Fruit fly (Drosophila melanogaster): ENCODE data around the gene CG13358.

DNA sequence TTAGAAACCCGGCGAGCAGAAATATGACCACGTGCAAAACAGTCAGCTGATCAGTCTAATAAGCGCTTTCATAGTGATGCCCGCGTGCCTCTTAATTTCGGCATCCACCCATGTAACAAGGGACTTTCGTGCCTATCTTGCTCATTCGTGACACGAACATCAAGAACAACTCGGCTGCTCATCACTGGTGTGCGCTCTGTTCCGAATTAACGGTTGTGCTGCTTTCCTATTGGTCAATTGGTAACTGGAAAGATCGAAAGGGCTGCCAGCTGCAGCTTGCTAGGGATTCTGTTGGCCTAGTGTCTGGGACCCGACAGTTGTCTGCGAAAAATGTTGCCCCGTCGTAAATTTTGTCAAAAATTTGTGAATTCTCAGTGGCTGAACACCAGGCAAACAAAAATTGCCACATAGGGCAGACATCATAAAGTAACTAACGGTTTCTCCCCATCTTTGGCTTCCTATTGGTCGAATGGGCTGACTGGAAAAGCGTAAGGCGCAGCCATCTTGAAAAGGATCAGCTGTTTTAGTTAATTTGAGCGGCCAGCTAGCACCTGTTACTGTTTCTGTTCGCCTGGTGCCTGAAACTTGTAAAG lies 8.2 kb downstream of the CG13358 start:
- TF ChIP-seq CG9705 (GFP tag; optimal IDR thresholded peaks at IDR 0.05) (no peak), h (GFP tag; optimal IDR thresholded peaks at IDR 0.05) (peak; percentile 26), psq (GFP tag; optimal IDR thresholded peaks at IDR 0.05) (no peak), Mio (GFP tag; optimal IDR thresholded peaks at IDR 0.05) (no peak), Abd-B (GFP tag; optimal IDR thresholded peaks at IDR 0.05) (no peak), jim (GFP tag; optimal IDR thresholded peaks at IDR 0.05) (no peak), Hr78 (GFP tag; optimal IDR thresholded peaks at IDR 0.05) (no peak), usp (GFP tag; optimal IDR thresholded peaks at IDR 0.05) (no peak), brk (GFP tag; optimal IDR thresholded peaks at IDR 0.05) (no peak), dsf (GFP tag; optimal IDR thresholded peaks at IDR 0.05; ENCODE audit: borderline replicate concordance) (no peak), rgr (GFP tag; optimal IDR thresholded peaks at IDR 0.05) (peak; percentile 36)

Measured in whole organism, wandering third instar larva.